Fruit fly (Drosophila melanogaster) whole organism, prepupa: ENCODE results near the gene CG6878.

Experiments
- Blimp-1 ChIP-seq: fragments of 200-800 bp; sonication (Bioruptor generic); optimal IDR thresholded peaks from 3 replicates; lab custom pipeline; 2017; ENCODE audit warnings: missing biosample characterization, missing genetic modification characterization, mild to moderate bottlenecking, moderate library complexity, missing genetic modification reagents
- CG10631 ChIP-seq: fragments of 200-800 bp; sonication (Bioruptor generic); optimal IDR thresholded peaks from 2 replicates; lab custom pipeline; 2016; ENCODE audit warnings: missing biosample characterization, missing genetic modification characterization
- CG10669 ChIP-seq: fragments of 200-800 bp; sonication (Bioruptor generic); optimal IDR thresholded peaks from 3 replicates; lab custom pipeline; 2018; ENCODE audit warnings: missing biosample characterization, mild to moderate bottlenecking, missing genetic modification characterization, moderate library complexity
- CG11294 ChIP-seq: fragments of 200-800 bp; sonication (Bioruptor generic); IDR thresholded peaks from 2 replicates; pipeline ENCODE4 v1.3.6; 2022; ENCODE audit warnings: missing biosample characterization, missing genetic modification characterization
- CG11762 ChIP-seq: fragments of 200-800 bp; sonication (Bioruptor generic); optimal IDR thresholded peaks from 3 replicates; lab custom pipeline; 2016; ENCODE audit warnings: missing biosample characterization, missing genetic modification characterization; ENCODE audit not compliant: insufficient read depth
- CG11902 ChIP-seq: fragments of 200-800 bp; sonication (Bioruptor generic); optimal IDR thresholded peaks from 3 replicates; lab custom pipeline; 2016; ENCODE audit warnings: missing biosample characterization, missing genetic modification characterization
- CG1621 ChIP-seq: fragments of 200-800 bp; sonication (Bioruptor generic); optimal IDR thresholded peaks from 3 replicates; lab custom pipeline; 2018; ENCODE audit warnings: missing biosample characterization, mild to moderate bottlenecking, missing genetic modification characterization
- CG3032 ChIP-seq: fragments of 200-800 bp; optimal IDR thresholded peaks from 2 replicates; lab custom pipeline; 2019; ENCODE audit warnings: missing biosample characterization, mild to moderate bottlenecking, missing genetic modification characterization, moderate library complexity
- CG31627 ChIP-seq: fragments of 200-800 bp; sonication (Bioruptor generic); optimal IDR thresholded peaks from 3 replicates; lab custom pipeline; 2016; ENCODE audit warnings: missing biosample characterization, missing genetic modification characterization
- CG32006 ChIP-seq: fragments of 200-800 bp; sonication (Bioruptor generic); optimal IDR thresholded peaks from 3 replicates; lab custom pipeline; 2017; ENCODE audit warnings: missing biosample characterization, mild to moderate bottlenecking, missing genetic modification characterization
- CG4318 ChIP-seq: fragments of 200-800 bp; sonication (Bioruptor generic); optimal IDR thresholded peaks from 3 replicates; lab custom pipeline; 2017; ENCODE audit warnings: missing biosample characterization, mild to moderate bottlenecking, missing genetic modification characterization
- CG6276 ChIP-seq: fragments of 200-800 bp; sonication (Bioruptor generic); optimal IDR thresholded peaks from 2 replicates; lab custom pipeline; 2017; ENCODE audit warnings: missing biosample characterization, mild to moderate bottlenecking, missing genetic modification characterization
- CG6854 ChIP-seq: fragments of 200-800 bp; sonication (Bioruptor generic); optimal IDR thresholded peaks from 2 replicates; lab custom pipeline; 2017; ENCODE audit warnings: missing biosample characterization, mild to moderate bottlenecking, missing genetic modification characterization
- CG7368 ChIP-seq: fragments of 200-800 bp; sonication (Bioruptor generic); optimal IDR thresholded peaks from 3 replicates; lab custom pipeline; 2016; ENCODE audit warnings: missing biosample characterization, missing genetic modification characterization
- CG8119 ChIP-seq: fragments of 200-800 bp; sonication (Bioruptor generic); IDR thresholded peaks from 3 replicates; pipeline ENCODE4 v1.3.6; 2022; ENCODE audit warnings: missing biosample characterization, missing genetic modification characterization
- CG8319 ChIP-seq: fragments of 200-800 bp; sonication (Bioruptor generic); optimal IDR thresholded peaks from 3 replicates; lab custom pipeline; 2016; ENCODE audit warnings: missing biosample characterization, missing genetic modification characterization
- CG9139 ChIP-seq: fragments of 200-800 bp; sonication (Bioruptor generic); optimal IDR thresholded peaks from 3 replicates; lab custom pipeline; 2017; ENCODE audit warnings: missing biosample characterization, mild to moderate bottlenecking, missing genetic modification characterization
- Eip75B ChIP-seq: fragments of 200-800 bp; sonication (Bioruptor generic); optimal IDR thresholded peaks from 3 replicates; lab custom pipeline; 2016; ENCODE audit warnings: missing biosample characterization, missing genetic modification characterization
- Eip78C ChIP-seq: fragments of 200-800 bp; sonication (Bioruptor generic); peaks from one replicate; lab custom pipeline; 2016; ENCODE audit warnings: missing biosample characterization, missing genetic modification characterization
- Eip93F ChIP-seq: fragments of 200-800 bp; sonication (Bioruptor generic); optimal IDR thresholded peaks from 2 replicates; lab custom pipeline; 2016; ENCODE audit warnings: missing biosample characterization, mild to moderate bottlenecking, missing genetic modification characterization
- Ets21C ChIP-seq: fragments of 200-800 bp; sonication (Bioruptor generic); optimal IDR thresholded peaks from 3 replicates; lab custom pipeline; 2016; ENCODE audit warnings: missing biosample characterization, missing genetic modification characterization
- Gug ChIP-seq: fragments of 200-800 bp; sonication (Bioruptor generic); IDR thresholded peaks from 2 replicates; pipeline ENCODE4 v1.3.6; 2022; ENCODE audit warnings: missing biosample characterization, missing genetic modification characterization
- Hr38 ChIP-seq: sonication (Bioruptor generic); optimal IDR thresholded peaks from 2 replicates; lab custom pipeline; 2016; ENCODE audit warnings: missing biosample characterization, missing genetic modification characterization
- Hr39 ChIP-seq: fragments of 200-800 bp; sonication (Bioruptor generic); optimal IDR thresholded peaks from 2 replicates; lab custom pipeline; 2016; ENCODE audit warnings: missing biosample characterization, missing genetic modification characterization
- Hr4 ChIP-seq: fragments of 200-800 bp; sonication (Bioruptor generic); optimal IDR thresholded peaks from 3 replicates; lab custom pipeline; 2016; ENCODE audit warnings: missing biosample characterization, missing genetic modification characterization
- Lpt ChIP-seq: fragments of 200-800 bp; sonication (Bioruptor generic); optimal IDR thresholded peaks from 3 replicates; lab custom pipeline; 2016; ENCODE audit warnings: missing biosample characterization, missing genetic modification characterization
- Met ChIP-seq: fragments of 200-800 bp; sonication (Bioruptor generic); optimal IDR thresholded peaks from 3 replicates; lab custom pipeline; 2016; ENCODE audit warnings: missing biosample characterization, missing genetic modification characterization
- OdsH ChIP-seq: fragments of 200-800 bp; sonication (Bioruptor generic); optimal IDR thresholded peaks from 3 replicates; lab custom pipeline; 2016; ENCODE audit warnings: missing biosample characterization, missing genetic modification characterization
- Sox102F ChIP-seq: fragments of 200-800 bp; sonication (Bioruptor generic); optimal IDR thresholded peaks from 2 replicates; lab custom pipeline; 2016; ENCODE audit warnings: missing biosample characterization, mild to moderate bottlenecking, missing genetic modification characterization
- Sox14 ChIP-seq: fragments of 200-800 bp; sonication (Bioruptor generic); optimal IDR thresholded peaks from 3 replicates; lab custom pipeline; 2016; ENCODE audit warnings: missing biosample characterization, missing genetic modification characterization
- Sox15 ChIP-seq: fragments of 200-800 bp; sonication (Bioruptor generic); optimal IDR thresholded peaks from 3 replicates; lab custom pipeline; 2016; ENCODE audit warnings: missing biosample characterization, missing genetic modification characterization
- achi ChIP-seq: fragments of 200-800 bp; sonication (Bioruptor generic); optimal IDR thresholded peaks from 3 replicates; lab custom pipeline; 2016; ENCODE audit warnings: missing biosample characterization, missing genetic modification characterization
- acj6 ChIP-seq: fragments of 200-800 bp; sonication (Bioruptor generic); optimal IDR thresholded peaks from 3 replicates; lab custom pipeline; 2016; ENCODE audit warnings: missing biosample characterization, missing genetic modification characterization
- cyc ChIP-seq: fragments of 200-800 bp; sonication (Bioruptor generic); optimal IDR thresholded peaks from 3 replicates; lab custom pipeline; 2016; ENCODE audit warnings: missing biosample characterization, missing genetic modification characterization
- dac ChIP-seq: fragments of 200-800 bp; sonication (Bioruptor generic); optimal IDR thresholded peaks from 2 replicates; lab custom pipeline; 2017; ENCODE audit warnings: missing biosample characterization, mild to moderate bottlenecking, missing genetic modification characterization
- dsx ChIP-seq: fragments of 200-800 bp; optimal IDR thresholded peaks from 3 replicates; lab custom pipeline; 2019; ENCODE audit warnings: missing biosample characterization, mild to moderate bottlenecking, missing genetic modification characterization, moderate library complexity; ENCODE audit not compliant: poor library complexity, severe bottlenecking
- eg ChIP-seq: fragments of 200-800 bp; sonication (Bioruptor generic); IDR thresholded peaks from 3 replicates; pipeline ENCODE4 v1.3.6; 2022; ENCODE audit warnings: missing biosample characterization, missing genetic modification characterization
- fd59A ChIP-seq: fragments of 200-800 bp; sonication (Bioruptor generic); optimal IDR thresholded peaks from 2 replicates; lab custom pipeline; 2017; ENCODE audit warnings: missing biosample characterization, mild to moderate bottlenecking, missing genetic modification characterization, missing genetic modification reagents
- fd85E ChIP-seq: fragments of 200-800 bp; sonication (Bioruptor generic); optimal IDR thresholded peaks from 3 replicates; lab custom pipeline; 2016; ENCODE audit warnings: missing biosample characterization, missing genetic modification characterization
- fkh ChIP-seq: fragments of 200-800 bp; sonication (Bioruptor generic); optimal IDR thresholded peaks from 3 replicates; lab custom pipeline; 2017; ENCODE audit warnings: missing biosample characterization, mild to moderate bottlenecking, missing genetic modification characterization, moderate library complexity
- salr ChIP-seq, 2 experiments: fragments of 200-800 bp; sonication (Bioruptor generic); optimal IDR thresholded peaks; 3 replicates each; lab custom pipeline; 2016 to 2018; ENCODE audit warnings: missing biosample characterization in 2 of 2, missing genetic modification characterization in 2 of 2, mild to moderate bottlenecking in 1 of 2
- spab ChIP-seq: fragments of 200-800 bp; sonication (Bioruptor generic); optimal IDR thresholded peaks from 2 replicates; lab custom pipeline; 2017; ENCODE audit warnings: missing biosample characterization, mild to moderate bottlenecking, missing genetic modification characterization, missing genetic modification reagents
- ss ChIP-seq, 2 experiments: fragments of 200-800 bp; sonication (Bioruptor generic); optimal IDR thresholded peaks; 2 replicates in 1 of 2; 3 replicates in 1 of 2; lab custom pipeline; 2017 to 2018; ENCODE audit warnings: mild to moderate bottlenecking in 2 of 2, missing biosample characterization in 2 of 2, missing genetic modification characterization in 2 of 2, moderate library complexity in 1 of 2
- topi ChIP-seq: fragments of 200-800 bp; sonication (Bioruptor generic); optimal IDR thresholded peaks from 3 replicates; lab custom pipeline; 2016; ENCODE audit warnings: missing biosample characterization, missing genetic modification characterization
- vri ChIP-seq: fragments of 200-800 bp; sonication (Bioruptor generic); optimal IDR thresholded peaks from 3 replicates; lab custom pipeline; 2016; ENCODE audit warnings: missing biosample characterization, mild to moderate bottlenecking, missing genetic modification characterization

CG6878 gene

dm6 chr3L:15188735-15189134, 27.1 kb downstream of the CG6878 start (continued):
- TF ChIP-seq Hr39 (peak; percentile 46), fd85E (no peak), CG8319 (GFP tag; lab: Kevin White, UChicago) (no peak), acj6 (GFP tag; lab: Kevin White, UChicago) (peak; percentile 44), spab (GFP tag; lab: Kevin White, UChicago) (no peak), Lpt (GFP tag; lab: Kevin White, UChicago) (no peak), Met (GFP tag; lab: Kevin White, UChicago) (peak; percentile 69), Hr38 (no peak), achi (no peak), Gug (GFP tag; lab: Robert Waterston, UW) (no peak), fd59A (no peak), CG6854 (GFP tag; lab: Kevin White, UChicago) (no peak), dsx (GFP tag; lab: Kevin White, UChicago) (no peak), eg (no peak), CG8119 (GFP tag; lab: Robert Waterston, UW) (no peak), CG1621 (tag; lab: Kevin White, UChicago) (no peak), CG7368 (GFP tag; lab: Kevin White, UChicago) (no peak), Sox15 (GFP tag; lab: Kevin White, UChicago) (no peak), vri (GFP tag; lab: Kevin White, UChicago) (peak; percentile 21), topi (GFP tag; lab: Kevin White, UChicago) (peak; percentile 60), ss (GFP tag; optimal IDR thresholded peaks at IDR 0.05; lab: Kevin White, UChicago) (no peak), CG10669 (no peak), CG31627 (GFP tag; lab: Kevin White, UChicago) (peak; percentile 59), CG10631 (GFP tag; lab: Kevin White, UChicago) (peak; percentile 49), CG11902 (GFP tag; lab: Kevin White, UChicago) (no peak), Sox14 (GFP tag; lab: Kevin White, UChicago) (peak; percentile 19), Eip75B (peak; percentile 39), Hr4 (GFP tag; lab: Kevin White, UChicago) (no peak), CG3032 (no peak), CG6276 (no peak), CG32006 (GFP tag; lab: Kevin White, UChicago) (no peak), dac (GFP tag; lab: Kevin White, UChicago) (no peak)

DNA sequence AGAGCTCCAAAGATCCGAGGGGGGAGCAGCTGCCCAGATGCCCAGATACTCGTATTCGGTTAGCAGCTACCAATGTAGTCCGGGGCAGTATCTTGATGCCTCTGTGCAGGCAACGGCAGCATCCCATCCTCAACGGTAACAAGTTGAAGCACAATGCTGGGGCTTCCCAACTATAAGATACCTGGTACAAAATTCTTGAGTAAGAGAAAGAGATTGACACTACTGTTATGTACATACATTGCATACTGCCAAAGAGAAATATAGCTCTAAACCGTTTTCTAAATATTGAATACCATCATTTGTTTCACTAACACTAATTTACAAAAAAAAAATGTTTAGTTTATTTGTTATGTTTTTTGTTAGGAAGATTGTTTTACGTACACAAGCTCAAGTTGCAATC, 28.1 kb downstream of the CG6878 start:
- TF ChIP-seq fd85E (no peak), OdsH (GFP tag; lab: Kevin White, UChicago) (no peak), Eip78C (GFP tag; lab: Kevin White, UChicago) (peak; percentile 75), salr (GFP tag; optimal IDR thresholded peaks at IDR 0.05; lab: Kevin White, UChicago) (peak in 1 of 2 experiments; percentile 31), CG32006 (GFP tag; lab: Kevin White, UChicago) (peak; percentile 13), Met (GFP tag; lab: Kevin White, UChicago) (peak; percentile 6), Blimp-1 (GFP tag; lab: Kevin White, UChicago) (no peak), achi (peak; percentile 12)
- TF ChIP-seq, all 60 proteins: peak for 5

DNA sequence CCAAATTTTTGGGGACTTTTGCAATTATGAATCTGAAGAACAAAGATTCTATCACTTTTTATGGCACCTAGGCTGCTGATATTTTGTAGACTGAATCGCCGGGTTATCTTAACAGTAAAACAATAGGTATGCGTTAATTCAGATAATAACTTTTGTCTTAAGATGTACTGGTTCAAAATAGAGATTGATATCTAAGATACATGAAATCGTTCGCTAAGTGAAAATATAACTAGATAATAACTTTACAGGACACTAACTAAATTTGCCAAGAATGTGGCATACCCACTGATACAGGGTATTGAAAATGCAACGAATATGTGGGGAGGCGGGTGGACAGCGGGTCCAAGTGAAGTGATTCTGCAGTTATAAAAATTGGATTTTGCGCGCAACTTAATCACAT, 30.6 kb downstream of the CG6878 start:
- TF ChIP-seq fd85E (no peak), Ets21C (no peak), acj6 (GFP tag; lab: Kevin White, UChicago) (no peak), dac (GFP tag; lab: Kevin White, UChicago) (no peak), Sox15 (GFP tag; lab: Kevin White, UChicago) (no peak), CG7368 (GFP tag; lab: Kevin White, UChicago) (peak; percentile 29), Eip75B (no peak), Sox102F (GFP tag; lab: Kevin White, UChicago) (no peak), CG3032 (no peak), achi (no peak), salr (GFP tag; optimal IDR thresholded peaks at IDR 0.05; lab: Kevin White, UChicago) (peak in 1 of 2 experiments; percentile 12), fkh (no peak), Lpt (GFP tag; lab: Kevin White, UChicago) (no peak), Gug (GFP tag; lab: Robert Waterston, UW) (no peak), CG11762 (GFP tag; lab: Kevin White, UChicago) (no peak), cyc (GFP tag; lab: Kevin White, UChicago) (no peak), CG11294 (GFP tag; lab: Robert Waterston, UW) (no peak), Hr38 (no peak), Eip78C (GFP tag; lab: Kevin White, UChicago) (peak; percentile 77), OdsH (GFP tag; lab: Kevin White, UChicago) (no peak), CG11902 (GFP tag; lab: Kevin White, UChicago) (no peak), CG1621 (tag; lab: Kevin White, UChicago) (no peak), Hr39 (no peak), Blimp-1 (GFP tag; lab: Kevin White, UChicago) (no peak), ss (GFP tag; optimal IDR thresholded peaks at IDR 0.05; lab: Kevin White, UChicago) (no peak), CG4318 (no peak), spab (GFP tag; lab: Kevin White, UChicago) (no peak), Eip93F (GFP tag; lab: Kevin White, UChicago) (no peak), CG9139 (GFP tag; lab: Kevin White, UChicago) (no peak)
